Worm (Caenorhabditis elegans): ENCODE data around the gene frg-1.

ce11 chrIII:13019547-13020098, 40.7 kb downstream of the frg-1 start:
- TF ChIP-seq ama-1 (optimal IDR thresholded peaks at IDR 0.05) (no peak), lin-13 (GFP tag; optimal IDR thresholded peaks at IDR 0.05) (no peak), nhr-12 (tag; optimal IDR thresholded peaks at IDR 0.05) (no peak), F13H6.1 (tag; optimal IDR thresholded peaks at IDR 0.05) (no peak), ztf-11 (tag; optimal IDR thresholded peaks at IDR 0.05) (no peak), ceh-16 (tag; optimal IDR thresholded peaks at IDR 0.05) (no peak), alr-1 (tag; optimal IDR thresholded peaks at IDR 0.05) (no peak), zag-1 (tag; optimal IDR thresholded peaks at IDR 0.05) (no peak), unc-62 (GFP tag; optimal IDR thresholded peaks at IDR 0.05) (no peak), snpc-4 (tag; optimal IDR thresholded peaks at IDR 0.05) (no peak), nhr-77 (tag; optimal IDR thresholded peaks at IDR 0.05) (no peak), gmeb-1 (tag; optimal IDR thresholded peaks at IDR 0.05) (no peak)
